Fruit fly (Drosophila melanogaster) whole organism, prepupa: ENCODE data around the gene CG42495.

Source experiments
- Blimp-1 ChIP-seq: fragments of 200-800 bp; sonication (Bioruptor generic); optimal IDR thresholded peaks from 3 replicates; lab custom pipeline; 2017; ENCODE audit warnings: missing biosample characterization, missing genetic modification characterization, mild to moderate bottlenecking, moderate library complexity, missing genetic modification reagents
- CG10631 ChIP-seq: fragments of 200-800 bp; sonication (Bioruptor generic); optimal IDR thresholded peaks from 2 replicates; lab custom pipeline; 2016; ENCODE audit warnings: missing biosample characterization, missing genetic modification characterization
- CG10669 ChIP-seq: fragments of 200-800 bp; sonication (Bioruptor generic); optimal IDR thresholded peaks from 3 replicates; lab custom pipeline; 2018; ENCODE audit warnings: missing biosample characterization, mild to moderate bottlenecking, missing genetic modification characterization, moderate library complexity
- CG11294 ChIP-seq: fragments of 200-800 bp; sonication (Bioruptor generic); IDR thresholded peaks from 2 replicates; pipeline ENCODE4 v1.3.6; 2022; ENCODE audit warnings: missing biosample characterization, missing genetic modification characterization
- CG11762 ChIP-seq: fragments of 200-800 bp; sonication (Bioruptor generic); optimal IDR thresholded peaks from 3 replicates; lab custom pipeline; 2016; ENCODE audit warnings: missing biosample characterization, missing genetic modification characterization; ENCODE audit not compliant: insufficient read depth
- CG11902 ChIP-seq: fragments of 200-800 bp; sonication (Bioruptor generic); optimal IDR thresholded peaks from 3 replicates; lab custom pipeline; 2016; ENCODE audit warnings: missing biosample characterization, missing genetic modification characterization
- CG15336 ChIP-seq: fragments of 200-800 bp; sonication (Bioruptor generic); IDR thresholded peaks from 2 replicates; pipeline ENCODE4 v1.3.6; 2022; ENCODE audit warnings: missing biosample characterization, missing genetic modification characterization
- CG1621 ChIP-seq: fragments of 200-800 bp; sonication (Bioruptor generic); optimal IDR thresholded peaks from 3 replicates; lab custom pipeline; 2018; ENCODE audit warnings: missing biosample characterization, mild to moderate bottlenecking, missing genetic modification characterization
- CG3032 ChIP-seq: fragments of 200-800 bp; optimal IDR thresholded peaks from 2 replicates; lab custom pipeline; 2019; ENCODE audit warnings: missing biosample characterization, mild to moderate bottlenecking, missing genetic modification characterization, moderate library complexity
- CG31627 ChIP-seq: fragments of 200-800 bp; sonication (Bioruptor generic); optimal IDR thresholded peaks from 3 replicates; lab custom pipeline; 2016; ENCODE audit warnings: missing biosample characterization, missing genetic modification characterization
- CG34406 ChIP-seq: fragments of 200-800 bp; sonication (Bioruptor generic); optimal IDR thresholded peaks from 3 replicates; lab custom pipeline; 2016; ENCODE audit warnings: missing biosample characterization, missing genetic modification characterization
- CG3919 ChIP-seq: fragments of 200-800 bp; sonication (Bioruptor generic); optimal IDR thresholded peaks from 3 replicates; lab custom pipeline; 2016; ENCODE audit warnings: missing biosample characterization, missing genetic modification characterization
- CG6163 ChIP-seq: fragments of 200-800 bp; sonication (Bioruptor generic); IDR thresholded peaks from 3 replicates; pipeline ENCODE4 v1.3.6; 2022; ENCODE audit warnings: missing biosample characterization, missing genetic modification characterization
- CG6276 ChIP-seq: fragments of 200-800 bp; sonication (Bioruptor generic); optimal IDR thresholded peaks from 2 replicates; lab custom pipeline; 2017; ENCODE audit warnings: missing biosample characterization, mild to moderate bottlenecking, missing genetic modification characterization
- CG6792 ChIP-seq: fragments of 200-800 bp; sonication (Bioruptor generic); optimal IDR thresholded peaks from 3 replicates; lab custom pipeline; 2016; ENCODE audit warnings: missing biosample characterization, missing genetic modification characterization
- CG6808 ChIP-seq: fragments of 200-800 bp; sonication (Bioruptor generic); optimal IDR thresholded peaks from 3 replicates; lab custom pipeline; 2017; ENCODE audit warnings: missing biosample characterization, missing genetic modification characterization, mild to moderate bottlenecking, moderate library complexity, missing genetic modification reagents
- CG7368 ChIP-seq: fragments of 200-800 bp; sonication (Bioruptor generic); optimal IDR thresholded peaks from 3 replicates; lab custom pipeline; 2016; ENCODE audit warnings: missing biosample characterization, missing genetic modification characterization
- CG8119 ChIP-seq: fragments of 200-800 bp; sonication (Bioruptor generic); IDR thresholded peaks from 3 replicates; pipeline ENCODE4 v1.3.6; 2022; ENCODE audit warnings: missing biosample characterization, missing genetic modification characterization
- CG9139 ChIP-seq: fragments of 200-800 bp; sonication (Bioruptor generic); optimal IDR thresholded peaks from 3 replicates; lab custom pipeline; 2017; ENCODE audit warnings: missing biosample characterization, mild to moderate bottlenecking, missing genetic modification characterization
- Eip75B ChIP-seq: fragments of 200-800 bp; sonication (Bioruptor generic); optimal IDR thresholded peaks from 3 replicates; lab custom pipeline; 2016; ENCODE audit warnings: missing biosample characterization, missing genetic modification characterization
- Eip78C ChIP-seq: fragments of 200-800 bp; sonication (Bioruptor generic); peaks from one replicate; lab custom pipeline; 2016; ENCODE audit warnings: missing biosample characterization, missing genetic modification characterization
- Eip93F ChIP-seq: fragments of 200-800 bp; sonication (Bioruptor generic); optimal IDR thresholded peaks from 2 replicates; lab custom pipeline; 2016; ENCODE audit warnings: missing biosample characterization, mild to moderate bottlenecking, missing genetic modification characterization
- Ets21C ChIP-seq: fragments of 200-800 bp; sonication (Bioruptor generic); optimal IDR thresholded peaks from 3 replicates; lab custom pipeline; 2016; ENCODE audit warnings: missing biosample characterization, missing genetic modification characterization
- Gug ChIP-seq: fragments of 200-800 bp; sonication (Bioruptor generic); IDR thresholded peaks from 2 replicates; pipeline ENCODE4 v1.3.6; 2022; ENCODE audit warnings: missing biosample characterization, missing genetic modification characterization
- Hr39 ChIP-seq: fragments of 200-800 bp; sonication (Bioruptor generic); optimal IDR thresholded peaks from 2 replicates; lab custom pipeline; 2016; ENCODE audit warnings: missing biosample characterization, missing genetic modification characterization
- Lpt ChIP-seq: fragments of 200-800 bp; sonication (Bioruptor generic); optimal IDR thresholded peaks from 3 replicates; lab custom pipeline; 2016; ENCODE audit warnings: missing biosample characterization, missing genetic modification characterization
- Met ChIP-seq: fragments of 200-800 bp; sonication (Bioruptor generic); optimal IDR thresholded peaks from 3 replicates; lab custom pipeline; 2016; ENCODE audit warnings: missing biosample characterization, missing genetic modification characterization
- OdsH ChIP-seq: fragments of 200-800 bp; sonication (Bioruptor generic); optimal IDR thresholded peaks from 3 replicates; lab custom pipeline; 2016; ENCODE audit warnings: missing biosample characterization, missing genetic modification characterization
- Smox ChIP-seq: fragments of 200-800 bp; sonication (Bioruptor generic); optimal IDR thresholded peaks from 3 replicates; lab custom pipeline; 2016; ENCODE audit warnings: missing biosample characterization, missing genetic modification characterization
- Sox102F ChIP-seq: fragments of 200-800 bp; sonication (Bioruptor generic); optimal IDR thresholded peaks from 2 replicates; lab custom pipeline; 2016; ENCODE audit warnings: missing biosample characterization, mild to moderate bottlenecking, missing genetic modification characterization
- Sox14 ChIP-seq: fragments of 200-800 bp; sonication (Bioruptor generic); optimal IDR thresholded peaks from 3 replicates; lab custom pipeline; 2016; ENCODE audit warnings: missing biosample characterization, missing genetic modification characterization
- acj6 ChIP-seq: fragments of 200-800 bp; sonication (Bioruptor generic); optimal IDR thresholded peaks from 3 replicates; lab custom pipeline; 2016; ENCODE audit warnings: missing biosample characterization, missing genetic modification characterization
- cyc ChIP-seq: fragments of 200-800 bp; sonication (Bioruptor generic); optimal IDR thresholded peaks from 3 replicates; lab custom pipeline; 2016; ENCODE audit warnings: missing biosample characterization, missing genetic modification characterization
- eg ChIP-seq: fragments of 200-800 bp; sonication (Bioruptor generic); IDR thresholded peaks from 3 replicates; pipeline ENCODE4 v1.3.6; 2022; ENCODE audit warnings: missing biosample characterization, missing genetic modification characterization
- esn ChIP-seq: fragments of 200-800 bp; sonication (Bioruptor generic); optimal IDR thresholded peaks from 2 replicates; lab custom pipeline; 2016; ENCODE audit warnings: missing biosample characterization, mild to moderate bottlenecking, missing genetic modification characterization, moderate library complexity
- fd59A ChIP-seq: fragments of 200-800 bp; sonication (Bioruptor generic); optimal IDR thresholded peaks from 2 replicates; lab custom pipeline; 2017; ENCODE audit warnings: missing biosample characterization, mild to moderate bottlenecking, missing genetic modification characterization, missing genetic modification reagents
- fkh ChIP-seq: fragments of 200-800 bp; sonication (Bioruptor generic); optimal IDR thresholded peaks from 3 replicates; lab custom pipeline; 2017; ENCODE audit warnings: missing biosample characterization, mild to moderate bottlenecking, missing genetic modification characterization, moderate library complexity
- lz ChIP-seq: fragments of 200-800 bp; sonication (Bioruptor generic); optimal IDR thresholded peaks from 3 replicates; lab custom pipeline; 2016; ENCODE audit warnings: missing biosample characterization, missing genetic modification characterization
- net ChIP-seq: fragments of 200-800 bp; sonication (Bioruptor generic); optimal IDR thresholded peaks from 3 replicates; lab custom pipeline; 2016; ENCODE audit warnings: missing biosample characterization, missing genetic modification characterization
- pdm3 ChIP-seq: fragments of 200-800 bp; sonication (Bioruptor generic); optimal IDR thresholded peaks from 3 replicates; lab custom pipeline; 2016; ENCODE audit warnings: missing biosample characterization, missing genetic modification characterization
- ss ChIP-seq, 2 experiments: fragments of 200-800 bp; sonication (Bioruptor generic); optimal IDR thresholded peaks; 2 replicates in 1 of 2; 3 replicates in 1 of 2; lab custom pipeline; 2017 to 2018; ENCODE audit warnings: mild to moderate bottlenecking in 2 of 2, missing biosample characterization in 2 of 2, missing genetic modification characterization in 2 of 2, moderate library complexity in 1 of 2
- svp ChIP-seq: fragments of 200-800 bp; sonication (Bioruptor generic); peaks from one replicate; lab custom pipeline; 2016; ENCODE audit warnings: missing biosample characterization, missing genetic modification characterization
- topi ChIP-seq: fragments of 200-800 bp; sonication (Bioruptor generic); optimal IDR thresholded peaks from 3 replicates; lab custom pipeline; 2016; ENCODE audit warnings: missing biosample characterization, missing genetic modification characterization
- vri ChIP-seq: fragments of 200-800 bp; sonication (Bioruptor generic); optimal IDR thresholded peaks from 3 replicates; lab custom pipeline; 2016; ENCODE audit warnings: missing biosample characterization, mild to moderate bottlenecking, missing genetic modification characterization

The CG42495 gene

dm6 chr3L:18667115-18667514, at the start of gene CG42495 (continued):
- TF ChIP-seq CG8119 (GFP tag; lab: Robert Waterston, UW) (no peak), CG11762 (GFP tag; lab: Kevin White, UChicago) (no peak)

- TF ChIP-seq eg (GFP tag; lab: Robert Waterston, UW) (no peak), Eip78C (GFP tag; lab: Kevin White, UChicago) (no peak), svp (GFP tag; lab: Kevin White, UChicago) (peak; percentile 67), Eip93F (GFP tag; lab: Kevin White, UChicago) (no peak), CG31627 (no peak)
Measured at dm6 chr3L:18617893-18618577, 49.1 kb upstream of the CG42495 start, which contains the start of the genes CG13380 and CG4174. TSS of gene CG13380 (minus strand) at chr3L:18617943. TSS of gene CG4174 (minus strand) at chr3L:18617943.

- TF ChIP-seq CG7368 (GFP tag; lab: Kevin White, UChicago) (peak; percentile 27), CG1621 (tag; lab: Kevin White, UChicago) (peak; percentile 63), Ets21C (peak; percentile 26), Lpt (GFP tag; lab: Kevin White, UChicago) (peak; percentile 27), CG11902 (peak; percentile 9), CG31627 (peak; percentile 19), cyc (GFP tag; lab: Kevin White, UChicago) (peak; percentile 38), Blimp-1 (GFP tag; lab: Kevin White, UChicago) (peak; percentile 4), CG8119 (GFP tag; lab: Robert Waterston, UW) (no peak), Eip75B (GFP tag; lab: Kevin White, UChicago) (peak; percentile 19), eg (GFP tag; lab: Robert Waterston, UW) (peak; percentile 31; the same call in 2 of the 3 replicates), CG6276 (no peak), topi (GFP tag; lab: Kevin White, UChicago) (peak; percentile 34), Gug (GFP tag; lab: Robert Waterston, UW) (no peak), ss (GFP tag; optimal IDR thresholded peaks at IDR 0.05; lab: Kevin White, UChicago) (peak in 1 of 2 experiments; percentile 6), Met (GFP tag; lab: Kevin White, UChicago) (peak; percentile 50), Hr39 (GFP tag; lab: Kevin White, UChicago) (peak; percentile 8), Smox (GFP tag; lab: Kevin White, UChicago) (peak; percentile 54), Eip78C (GFP tag; lab: Kevin White, UChicago) (peak; percentile 67), fd59A (no peak), Sox14 (GFP tag; lab: Kevin White, UChicago) (no peak), CG10669 (GFP tag; lab: Kevin White, UChicago) (no peak), CG6792 (peak; percentile 54), vri (GFP tag; lab: Kevin White, UChicago) (peak; percentile 44), lz (GFP tag; lab: Kevin White, UChicago) (peak; percentile 60), pdm3 (GFP tag; lab: Kevin White, UChicago) (peak; percentile 48), CG10631 (GFP tag; lab: Kevin White, UChicago) (peak; percentile 9), CG15336 (GFP tag; lab: Robert Waterston, UW) (peak; percentile 64), esn (GFP tag; lab: Kevin White, UChicago) (peak; percentile 59), net (GFP tag; lab: Kevin White, UChicago) (peak; percentile 40), svp (GFP tag; lab: Kevin White, UChicago) (peak; percentile 96), Sox102F (peak; percentile 46), acj6 (GFP tag; lab: Kevin White, UChicago) (peak; percentile 48), CG3032 (tag; lab: Kevin White, UChicago) (no peak), CG6808 (GFP tag; lab: Kevin White, UChicago) (peak; percentile 3), CG9139 (GFP tag; lab: Kevin White, UChicago) (no peak), OdsH (GFP tag; lab: Kevin White, UChicago) (peak; percentile 51), Eip93F (GFP tag; lab: Kevin White, UChicago) (peak; percentile 58), CG34406 (GFP tag; lab: Kevin White, UChicago) (peak; percentile 17), fkh (GFP tag; lab: Kevin White, UChicago) (no peak), CG6163 (GFP tag; lab: Robert Waterston, UW) (peak; percentile 22; the same call in 1 of the 3 replicates), CG3919 (GFP tag; lab: Kevin White, UChicago) (peak; percentile 54), CG11294 (GFP tag; lab: Robert Waterston, UW) (0 out of 2 replicates have a peak, but pooled peaks have one; percentile 12), CG11762 (GFP tag; lab: Kevin White, UChicago) (peak; percentile 4)
Measured at dm6 chr3L:18620988-18621734, 46.0 kb upstream of the CG42495 start.
